Fruit fly (Drosophila melanogaster): ENCODE measurements around the gene Pdp1.

Pdp1 gene

dm6 chr3L:7860634-7861431 is 6.3 kb downstream of the Pdp1 start (continued):
- TF ChIP-seq D19A (tag; optimal IDR thresholded peaks at IDR 0.05) (no peak), Ets97D (GFP tag; optimal IDR thresholded peaks at IDR 0.05) (peak; percentile 15), Lim3 (GFP tag; IDR thresholded peaks at IDR 0.05) (peak; percentile 47; the same call in 1 of the 2 replicates), NC2α (GFP tag; optimal IDR thresholded peaks at IDR 0.05) (no peak), CG4617 (GFP tag; optimal IDR thresholded peaks at IDR 0.05; ENCODE audit: borderline replicate concordance) (no peak), dm (GFP tag; optimal IDR thresholded peaks at IDR 0.05) (no peak), lab (GFP tag; optimal IDR thresholded peaks at IDR 0.05) (peak; percentile 48), CG18599 (GFP tag; optimal IDR thresholded peaks at IDR 0.05) (no peak), Hmr (GFP tag; optimal IDR thresholded peaks at IDR 0.05) (peak; percentile 56), repo (GFP tag; optimal IDR thresholded peaks at IDR 0.05) (no peak), rib (GFP tag; IDR thresholded peaks at IDR 0.05) (no peak), CG6254 (GFP tag; optimal IDR thresholded peaks at IDR 0.05) (no peak), Sry-δ (GFP tag; optimal IDR thresholded peaks at IDR 0.05) (no peak), Awh (GFP tag; IDR thresholded peaks at IDR 0.05) (0 out of 2 replicates have a peak, but pooled peaks have one; percentile 41), CG8089 (GFP tag; optimal IDR thresholded peaks at IDR 0.05) (no peak), D (optimal IDR thresholded peaks at IDR 0.05) (no peak), D (GFP tag; optimal IDR thresholded peaks at IDR 0.05) (no peak), CG8924 (tag; optimal IDR thresholded peaks at IDR 0.05) (peak; percentile 36), dimm (GFP tag; IDR thresholded peaks at IDR 0.05) (peak; percentile 25; the same call in 1 of the 2 replicates), ara (GFP tag; IDR thresholded peaks at IDR 0.05) (peak; percentile 65; the same call in 1 of the 2 replicates), CG15073 (GFP tag; optimal IDR thresholded peaks at IDR 0.05) (no peak), corto (GFP tag; optimal IDR thresholded peaks at IDR 0.05) (no peak), wdn (GFP tag; IDR thresholded peaks at IDR 0.05) (peak; percentile 74; the same call in 1 of the 2 replicates), ftz-f1 (GFP tag; optimal IDR thresholded peaks at IDR 0.05) (peak; percentile 76), Mrtf (GFP tag; IDR thresholded peaks at IDR 0.05) (no peak; the same call in 2 of the 3 replicates), salm (tag; optimal IDR thresholded peaks at IDR 0.05) (no peak), Aef1 (GFP tag; IDR thresholded peaks at IDR 0.05) (peak; percentile 26; the same call in 1 of the 3 replicates), B-H2 (GFP tag; optimal IDR thresholded peaks at IDR 0.05) (peak; percentile 32), maf-S (GFP tag; optimal IDR thresholded peaks at IDR 0.05) (peak; percentile 42), Mes4 (GFP tag; optimal IDR thresholded peaks at IDR 0.05) (no peak), eve (GFP tag; optimal IDR thresholded peaks at IDR 0.05) (peak in 1 of 2 experiments; percentile 51), gce (GFP tag; IDR thresholded peaks at IDR 0.05) (no peak), seq (GFP tag; IDR thresholded peaks at IDR 0.05) (no peak), Trl (optimal IDR thresholded peaks at IDR 0.05) (no peak), Trl (GFP tag; optimal IDR thresholded peaks at IDR 0.05) (peak; percentile 39), tll (GFP tag; optimal IDR thresholded peaks at IDR 0.05) (no peak), Lpt (GFP tag; optimal IDR thresholded peaks at IDR 0.05) (no peak), sens-2 (GFP tag; IDR thresholded peaks at IDR 0.05) (peak; percentile 8; the same call in 1 of the 2 replicates), sisA (GFP tag; IDR thresholded peaks at IDR 0.05) (no peak), CG3726 (GFP tag; IDR thresholded peaks at IDR 0.05) (no peak), CG17912 (GFP tag; optimal IDR thresholded peaks at IDR 0.05) (no peak), NFAT (GFP tag; IDR thresholded peaks at IDR 0.05) (peak; percentile 37; the same call in 1 of the 2 replicates), CG8359 (GFP tag; optimal IDR thresholded peaks at IDR 0.05; ENCODE audit: borderline replicate concordance) (no peak), sima (GFP tag; optimal IDR thresholded peaks at IDR 0.05) (no peak), CG7786 (GFP tag; optimal IDR thresholded peaks at IDR 0.05) (peak; percentile 53), CG17186 (GFP tag; optimal IDR thresholded peaks at IDR 0.05) (no peak), schlank (tag; optimal IDR thresholded peaks at IDR 0.05) (no peak), Dll (GFP tag; IDR thresholded peaks at IDR 0.05; ENCODE audit: partially characterized antibody) (no peak), CG9437 (GFP tag; optimal IDR thresholded peaks at IDR 0.05) (peak; percentile 6), CG1602 (GFP tag; optimal IDR thresholded peaks at IDR 0.05) (peak; percentile 31)
